Fruit fly (Drosophila melanogaster): Measurements from ENCODE around the gene Eip74EF.

DNA sequence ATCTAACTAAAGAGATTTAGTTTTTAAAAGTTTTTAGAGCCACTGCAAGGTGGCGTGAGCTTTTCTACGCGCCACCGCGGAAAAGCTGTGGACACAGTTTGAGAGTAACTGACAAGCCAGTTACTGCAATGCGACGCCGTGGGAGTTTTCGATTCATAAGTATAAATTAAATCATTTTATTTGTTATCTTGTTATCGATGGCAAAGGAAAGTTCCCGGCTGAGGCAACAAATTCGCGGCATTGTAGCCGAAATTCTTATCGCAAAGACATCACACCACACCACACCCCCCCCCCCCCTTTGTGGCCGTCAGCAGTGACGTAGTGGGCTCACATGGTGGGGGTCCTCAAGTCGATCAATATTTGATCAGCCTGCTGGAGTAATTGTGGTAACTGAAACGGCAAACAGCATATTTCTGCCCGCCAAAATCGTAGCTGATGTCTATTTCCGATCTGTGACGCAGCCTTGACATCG is 36.7 kb upstream of the Eip74EF start:
- TF ChIP-seq ap (GFP tag; IDR thresholded peaks at IDR 0.05) (no peak), Aef1 (GFP tag; IDR thresholded peaks at IDR 0.05) (no peak), Sry-δ (GFP tag; optimal IDR thresholded peaks at IDR 0.05) (no peak), yki (optimal IDR thresholded peaks at IDR 0.05) (no peak), unc-4 (GFP tag; IDR thresholded peaks at IDR 0.05; ENCODE audit: partially characterized antibody) (no peak), Ada2b (GFP tag; IDR thresholded peaks at IDR 0.05) (no peak), ttk (GFP tag; IDR thresholded peaks at IDR 0.05) (no peak), hth (optimal IDR thresholded peaks at IDR 0.05) (no peak), Vsx1 (GFP tag; optimal IDR thresholded peaks at IDR 0.05) (no peak), CG7928 (GFP tag; optimal IDR thresholded peaks at IDR 0.05) (no peak), CG8944 (GFP tag; optimal IDR thresholded peaks at IDR 0.05) (no peak), CG10274 (GFP tag; optimal IDR thresholded peaks at IDR 0.05) (peak; percentile 33), Sin3A (optimal IDR thresholded peaks at IDR 0.05) (no peak), croc (GFP tag; conservative IDR thresholded peaks at IDR 0.05) (no peak)
